Worm (Caenorhabditis elegans): ENCODE measurements around the gene W01H2.2.

The W01H2.2 gene

DNA sequence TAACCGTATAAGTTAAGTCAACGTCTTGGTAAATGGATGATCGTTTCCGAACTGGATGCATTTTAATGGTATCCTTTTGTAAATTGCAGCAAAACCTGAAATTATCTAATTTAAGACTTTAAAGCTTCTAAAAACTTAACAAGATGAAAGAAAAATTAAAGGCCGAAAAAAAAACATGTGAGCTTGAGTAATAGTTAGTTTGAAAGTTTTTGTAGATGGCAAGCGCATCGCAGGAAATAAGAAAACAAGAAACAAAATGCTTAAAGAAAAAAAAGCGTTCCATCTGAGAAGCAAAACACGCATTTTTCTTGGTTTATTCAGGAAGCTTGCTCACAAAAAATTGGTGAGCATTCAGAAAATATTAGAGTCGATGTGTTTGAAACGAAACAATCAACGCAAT lies 17.5 kb upstream of the W01H2.2 start, which contains the start of gene rab-37:
TSS of gene rab-37 (minus strand) at position 101 of the 400 bp plus-strand sequence.
- TF ChIP-seq nhr-47 (tag; optimal IDR thresholded peaks at IDR 0.05) (no peak), C04F5.9 (tag; optimal IDR thresholded peaks at IDR 0.05) (no peak), unc-130 (tag; optimal IDR thresholded peaks at IDR 0.05) (no peak), sptf-1 (tag; optimal IDR thresholded peaks at IDR 0.05) (no peak), nhr-28 (tag; optimal IDR thresholded peaks at IDR 0.05) (no peak), vab-15 (tag; optimal IDR thresholded peaks at IDR 0.05) (no peak), hpl-2 (GFP tag; optimal IDR thresholded peaks at IDR 0.05) (no peak), fkh-8 (tag; optimal IDR thresholded peaks at IDR 0.05) (no peak), fkh-10 (GFP tag; optimal IDR thresholded peaks at IDR 0.05) (no peak), fkh-4 (tag; optimal IDR thresholded peaks at IDR 0.05; ENCODE audit: borderline replicate concordance) (no peak), ceh-82 (tag; optimal IDR thresholded peaks at IDR 0.05) (no peak), nhr-237 (tag; optimal IDR thresholded peaks at IDR 0.05) (no peak), ztf-4 (tag; optimal IDR thresholded peaks at IDR 0.05) (no peak), alr-1 (tag; optimal IDR thresholded peaks at IDR 0.05; ENCODE audit: borderline replicate concordance) (no peak), irx-1 (tag; optimal IDR thresholded peaks at IDR 0.05) (no peak)

DNA sequence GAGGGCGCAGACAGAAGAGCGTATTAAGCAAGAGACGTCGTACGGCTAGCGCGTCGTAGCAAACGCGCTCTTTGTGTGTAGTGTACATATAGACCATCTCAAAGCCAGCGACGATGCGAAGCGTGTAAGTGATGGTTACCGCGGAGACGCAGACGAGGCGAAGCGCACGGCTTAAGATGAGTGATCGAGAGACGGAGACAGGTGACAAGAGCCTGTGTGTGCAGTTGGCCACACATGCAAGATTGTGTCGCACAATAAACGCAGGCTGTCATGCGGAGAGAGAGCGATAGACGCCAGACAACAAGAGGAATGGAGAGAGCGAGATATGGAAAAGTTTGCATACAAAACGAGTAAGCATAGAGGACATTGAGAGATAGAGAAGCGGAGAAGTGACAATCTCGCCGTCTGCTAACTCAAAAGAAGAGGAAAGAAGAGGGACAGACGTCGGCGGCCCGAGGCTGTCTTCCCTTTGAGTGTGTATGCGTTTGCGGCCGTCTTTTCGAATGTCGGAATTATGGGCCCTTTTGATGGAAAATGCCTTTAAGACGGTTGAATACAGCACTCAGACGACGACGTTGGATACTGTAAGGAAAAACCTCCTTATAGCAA lies 4.6 kb upstream of the W01H2.2 start:
- TF ChIP-seq aly-2 (tag; optimal IDR thresholded peaks at IDR 0.05) = no peak
- TF ChIP-seq nhr-76 (tag; optimal IDR thresholded peaks at IDR 0.05) = no peak
- TF ChIP-seq C04F5.9 (tag; optimal IDR thresholded peaks at IDR 0.05) = peak; percentile 86
- peak; percentile 99 for TF ChIP-seq nhr-71 (tag; optimal IDR thresholded peaks at IDR 0.05)
- peak; percentile 91 for TF ChIP-seq jun-1 (tag; optimal IDR thresholded peaks at IDR 0.05)
- TF ChIP-seq nhr-90 (tag; optimal IDR thresholded peaks at IDR 0.05; ENCODE audit: poor library complexity) = peak; percentile 96
- no peak for TF ChIP-seq nhr-84 (tag; optimal IDR thresholded peaks at IDR 0.05)
- TF ChIP-seq lin-15B (tag; optimal IDR thresholded peaks at IDR 0.05) = no peak
- peak; percentile 71 for TF ChIP-seq lir-3 (tag; optimal IDR thresholded peaks at IDR 0.05; ENCODE audit: poor library complexity)
- TF ChIP-seq unc-30 (tag; optimal IDR thresholded peaks at IDR 0.05) = no peak
- peak; percentile 99 for TF ChIP-seq nhr-85 (tag)
- TF ChIP-seq ztf-11 (tag; optimal IDR thresholded peaks at IDR 0.05) = peak in 1 of 2 experiments; percentile 92
- TF ChIP-seq rnt-1 (tag; optimal IDR thresholded peaks at IDR 0.05) = peak; percentile 60
- TF ChIP-seq C16A3.4 (tag; optimal IDR thresholded peaks at IDR 0.05) = no peak
- TF ChIP-seq vab-15 (tag; optimal IDR thresholded peaks at IDR 0.05) = peak; percentile 9
- TF ChIP-seq snpc-4 (tag; optimal IDR thresholded peaks at IDR 0.05) = peak; percentile 18
- peak; percentile 65 for TF ChIP-seq mep-1 (tag; optimal IDR thresholded peaks at IDR 0.05)
- peak; percentile 61 for TF ChIP-seq fkh-4 (tag; optimal IDR thresholded peaks at IDR 0.05; ENCODE audit: borderline replicate concordance)
- TF ChIP-seq fkh-10 (GFP tag; optimal IDR thresholded peaks at IDR 0.05) = no peak
- peak; percentile 50 for TF ChIP-seq nhr-77 (tag; optimal IDR thresholded peaks at IDR 0.05)
- no peak for TF ChIP-seq nhr-12 (tag; optimal IDR thresholded peaks at IDR 0.05)
- TF ChIP-seq blmp-1 (tag; optimal IDR thresholded peaks at IDR 0.05) = peak; percentile 6
- peak; percentile 96 for TF ChIP-seq dsc-1 (tag; optimal IDR thresholded peaks at IDR 0.05)
- TF ChIP-seq aha-1 (tag; optimal IDR thresholded peaks at IDR 0.05) = peak; percentile 1
- TF ChIP-seq swsn-7 (tag; optimal IDR thresholded peaks at IDR 0.05) = peak; percentile 98
- TF ChIP-seq unc-98 (GFP tag; IDR thresholded peaks at IDR 0.05) = no peak
- TF ChIP-seq nhr-19 (GFP tag; conservative IDR thresholded peaks at IDR 0.05) = peak; percentile 93
- no peak for TF ChIP-seq C34B4.2 (tag; optimal IDR thresholded peaks at IDR 0.05)
- peak; percentile 53 to 68 for TF ChIP-seq lin-35 (GFP tag; optimal IDR thresholded peaks at IDR 0.05)
- no peak for TF ChIP-seq hlh-17 (GFP tag; optimal IDR thresholded peaks at IDR 0.05; ENCODE audit: borderline replicate concordance)
- TF ChIP-seq mab-9 (GFP tag; IDR thresholded peaks at IDR 0.05) = peak; percentile 67
- no peak for TF ChIP-seq tlp-1 (tag; optimal IDR thresholded peaks at IDR 0.05)
- peak; percentile 97 for TF ChIP-seq snu-23 (GFP tag; optimal IDR thresholded peaks at IDR 0.05)
- TF ChIP-seq unc-86 (tag; optimal IDR thresholded peaks at IDR 0.05) = peak; percentile 98
- no peak for TF ChIP-seq alr-1 (tag; optimal IDR thresholded peaks at IDR 0.05; ENCODE audit: borderline replicate concordance)
- TF ChIP-seq zip-4 (GFP tag; optimal IDR thresholded peaks at IDR 0.05) = peak; percentile 83
- TF ChIP-seq skn-1 (tag; optimal IDR thresholded peaks at IDR 0.05) = no peak
- no peak for TF ChIP-seq nhr-237 (tag; optimal IDR thresholded peaks at IDR 0.05)
- peak; percentile 96 for TF ChIP-seq lin-14 (GFP tag; optimal IDR thresholded peaks at IDR 0.05)
- TF ChIP-seq xbp-1 (tag; optimal IDR thresholded peaks at IDR 0.05) = peak; percentile 96
- no peak for TF ChIP-seq sptf-1 (tag; optimal IDR thresholded peaks at IDR 0.05)
- peak; percentile 88 for TF ChIP-seq elt-2 (tag; optimal IDR thresholded peaks at IDR 0.05)
- peak; percentile 84 for TF ChIP-seq fkh-8 (tag; optimal IDR thresholded peaks at IDR 0.05)
